Worm (Caenorhabditis elegans): ENCODE results near the gene acly-1.

Gene acly-1

DNA sequence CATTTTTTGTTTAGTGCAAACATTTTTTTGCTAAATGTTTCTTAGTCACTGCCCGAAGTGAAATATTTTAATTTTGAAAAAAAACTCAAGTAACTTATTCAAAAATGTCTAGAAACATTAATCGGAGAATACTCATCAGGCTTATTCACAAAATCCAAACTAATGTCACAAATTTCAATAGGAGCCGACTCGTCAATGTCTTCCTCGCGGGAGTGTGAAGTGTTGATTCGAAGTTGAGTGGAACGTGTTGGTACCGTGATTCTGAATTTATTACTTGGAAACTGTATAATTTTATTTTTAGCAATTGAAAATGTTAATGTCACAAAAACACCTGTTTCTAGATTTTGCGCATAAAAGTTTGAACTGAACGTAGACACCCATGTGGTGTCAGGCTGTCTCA lies 10.2 kb downstream of the acly-1 start:
- TF ChIP-seq duxl-1 (tag; optimal IDR thresholded peaks at IDR 0.05; ENCODE audit: poor library complexity) (peak; percentile 61), saeg-2 (GFP tag; IDR thresholded peaks at IDR 0.05) (no peak), F49E8.2 (tag; optimal IDR thresholded peaks at IDR 0.05; ENCODE audit: borderline replicate concordance) (no peak), madf-5 (GFP tag; IDR thresholded peaks at IDR 0.05) (no peak), daf-16 (GFP tag; optimal IDR thresholded peaks at IDR 0.05) (peak in 1 of 2 experiments; percentile 29), daf-16 (tag; optimal IDR thresholded peaks at IDR 0.05) (no peak), mxl-2 (GFP tag; conservative IDR thresholded peaks at IDR 0.05) (no peak), unc-62 (GFP tag; optimal IDR thresholded peaks at IDR 0.05 in 1 of 2) (peak in 1 of 2 experiments; percentile 30), unc-62 (tag; optimal IDR thresholded peaks at IDR 0.05) (no peak)

- TF ChIP-seq cey-2 (tag; optimal IDR thresholded peaks at IDR 0.05; ENCODE audit: borderline replicate concordance, insufficient read depth) (no peak), R02D3.7 (tag; optimal IDR thresholded peaks at IDR 0.05) (no peak), daf-19 (GFP tag; conservative IDR thresholded peaks at IDR 0.05) (no peak), nhr-28 (tag; optimal IDR thresholded peaks at IDR 0.05) (no peak), daf-16 (GFP tag; optimal IDR thresholded peaks at IDR 0.05) (no peak), daf-16 (tag; optimal IDR thresholded peaks at IDR 0.05) (peak; percentile 8), ceh-20 (GFP tag; IDR thresholded peaks at IDR 0.05) (no peak), ztf-7 (tag; optimal IDR thresholded peaks at IDR 0.05) (no peak), arid-1 (GFP tag; conservative IDR thresholded peaks at IDR 0.05) (no peak), egl-43 (GFP tag; IDR thresholded peaks at IDR 0.05) (peak; percentile 45; the same call in 1 of the 2 replicates), aha-1 (tag) (peak; percentile 77)
Measured at ce11 chrX:1491036-1491435, 11.7 kb downstream of the acly-1 start.

DNA sequence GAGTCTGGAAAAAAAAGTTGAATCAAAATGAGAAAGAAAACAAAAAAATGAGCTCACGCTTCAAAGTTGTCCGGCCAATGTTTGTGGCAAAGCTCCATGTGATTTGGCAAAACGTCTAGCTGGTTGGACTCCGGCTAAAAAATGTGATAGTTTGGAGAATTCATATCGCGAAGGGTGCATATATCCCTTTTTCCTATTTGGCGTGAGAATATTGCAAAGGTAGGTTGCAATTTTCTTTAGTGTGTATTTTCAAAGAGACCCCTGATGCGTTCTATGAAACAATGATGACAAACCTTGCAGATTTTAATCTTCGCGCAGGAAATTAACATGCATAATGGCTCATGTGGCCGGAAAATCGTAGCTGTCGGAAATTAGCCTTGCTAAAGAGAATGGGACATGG lies 12.8 kb downstream of the acly-1 start:
- TF ChIP-seq Y5F2A.4 (GFP tag; optimal IDR thresholded peaks at IDR 0.05) (peak; percentile 20), egl-43 (GFP tag; IDR thresholded peaks at IDR 0.05) (0 out of 2 replicates have a peak, but pooled peaks have one; percentile 21), duxl-1 (tag; optimal IDR thresholded peaks at IDR 0.05; ENCODE audit: poor library complexity) (peak; percentile 64), ctbp-1 (GFP tag; IDR thresholded peaks at IDR 0.05) (no peak), hmg-1.1 (GFP tag; IDR thresholded peaks at IDR 0.05) (peak; percentile 36; the same call in 1 of the 2 replicates), jun-1 (tag; optimal IDR thresholded peaks at IDR 0.05) (peak; percentile 1), dmd-6 (GFP tag; IDR thresholded peaks at IDR 0.05) (0 out of 2 replicates have a peak, but pooled peaks have one; percentile 12), mes-2 (tag; optimal IDR thresholded peaks at IDR 0.05; ENCODE audit: poor library complexity, severe bottlenecking) (peak; percentile 21), mxl-3 (GFP tag; optimal IDR thresholded peaks at IDR 0.05) (peak; percentile 21), lin-29 (GFP tag; IDR thresholded peaks at IDR 0.05) (no peak), daf-16 (GFP tag; optimal IDR thresholded peaks at IDR 0.05) (no peak), daf-16 (tag; optimal IDR thresholded peaks at IDR 0.05) (peak; percentile 11), lsy-2 (tag; optimal IDR thresholded peaks at IDR 0.05) (peak in 1 of 2 experiments; percentile 46), T26A8.4 (GFP tag; IDR thresholded peaks at IDR 0.05) (0 out of 2 replicates have a peak, but pooled peaks have one; percentile 55), nhr-41 (GFP tag; IDR thresholded peaks at IDR 0.05) (no peak), ZK546.5 (tag; optimal IDR thresholded peaks at IDR 0.05) (no peak), hlh-11 (tag; optimal IDR thresholded peaks at IDR 0.05) (peak; percentile 12), rbr-2 (tag; optimal IDR thresholded peaks at IDR 0.05) (peak; percentile 16), madf-5 (GFP tag; IDR thresholded peaks at IDR 0.05) (no peak)

- TF ChIP-seq daf-16 (GFP tag; optimal IDR thresholded peaks at IDR 0.05) (no peak), daf-16 (tag; optimal IDR thresholded peaks at IDR 0.05) (no peak), ctbp-1 (GFP tag; IDR thresholded peaks at IDR 0.05) (no peak), zfp-2 (tag; optimal IDR thresholded peaks at IDR 0.05) (no peak), ceh-62 (tag; optimal IDR thresholded peaks at IDR 0.05) (no peak), egl-43 (GFP tag; IDR thresholded peaks at IDR 0.05) (no peak), lir-3 (tag; optimal IDR thresholded peaks at IDR 0.05) (no peak), F44E2.7 (GFP tag; IDR thresholded peaks at IDR 0.05) (no peak), Y5F2A.4 (GFP tag; optimal IDR thresholded peaks at IDR 0.05) (no peak), F37D6.2 (tag; optimal IDR thresholded peaks at IDR 0.05) (no peak), saeg-2 (GFP tag; IDR thresholded peaks at IDR 0.05) (no peak), ceh-82 (tag; optimal IDR thresholded peaks at IDR 0.05) (no peak), ceh-44 (GFP tag; IDR thresholded peaks at IDR 0.05) (no peak), dpl-1 (GFP tag; optimal IDR thresholded peaks at IDR 0.05) (no peak), rbr-2 (tag; optimal IDR thresholded peaks at IDR 0.05) (no peak), attf-4 (tag; optimal IDR thresholded peaks at IDR 0.05) (no peak)
Measured at ce11 chrX:1494256-1494655, 14.9 kb downstream of the acly-1 start, which contains the start of gene F09E10.5. Gene F09E10.5 (minus strand): TSS chrX:1494356.

Measured in whole organism, L4 larva.